Fruit fly (Drosophila melanogaster) whole organism, prepupa: ENCODE measurements around the gene CG13310.
A peak's percentile ranks its signal among the peaks of the same experiment; 100 is the strongest.

Experiments used
- Blimp-1 ChIP-seq: fragments of 200-800 bp; sonication (Bioruptor generic); optimal IDR thresholded peaks from 3 replicates; lab custom pipeline; 2017; ENCODE audit warnings: missing biosample characterization, missing genetic modification characterization, mild to moderate bottlenecking, moderate library complexity, missing genetic modification reagents
- CG10631 ChIP-seq: fragments of 200-800 bp; sonication (Bioruptor generic); optimal IDR thresholded peaks from 2 replicates; lab custom pipeline; 2016; ENCODE audit warnings: missing biosample characterization, missing genetic modification characterization
- CG10669 ChIP-seq: fragments of 200-800 bp; sonication (Bioruptor generic); optimal IDR thresholded peaks from 3 replicates; lab custom pipeline; 2018; ENCODE audit warnings: missing biosample characterization, mild to moderate bottlenecking, missing genetic modification characterization, moderate library complexity
- CG11294 ChIP-seq: fragments of 200-800 bp; sonication (Bioruptor generic); IDR thresholded peaks from 2 replicates; pipeline ENCODE4 v1.3.6; 2022; ENCODE audit warnings: missing biosample characterization, missing genetic modification characterization
- CG11762 ChIP-seq: fragments of 200-800 bp; sonication (Bioruptor generic); optimal IDR thresholded peaks from 3 replicates; lab custom pipeline; 2016; ENCODE audit warnings: missing biosample characterization, missing genetic modification characterization; ENCODE audit not compliant: insufficient read depth
- CG11902 ChIP-seq: fragments of 200-800 bp; sonication (Bioruptor generic); optimal IDR thresholded peaks from 3 replicates; lab custom pipeline; 2016; ENCODE audit warnings: missing biosample characterization, missing genetic modification characterization
- CG15336 ChIP-seq: fragments of 200-800 bp; sonication (Bioruptor generic); IDR thresholded peaks from 2 replicates; pipeline ENCODE4 v1.3.6; 2022; ENCODE audit warnings: missing biosample characterization, missing genetic modification characterization
- CG1621 ChIP-seq: fragments of 200-800 bp; sonication (Bioruptor generic); optimal IDR thresholded peaks from 3 replicates; lab custom pipeline; 2018; ENCODE audit warnings: missing biosample characterization, mild to moderate bottlenecking, missing genetic modification characterization
- CG16779 ChIP-seq: fragments of 200-800 bp; sonication (Bioruptor generic); optimal IDR thresholded peaks from 3 replicates; lab custom pipeline; 2017; ENCODE audit warnings: missing biosample characterization, mild to moderate bottlenecking, missing genetic modification characterization
- CG3032 ChIP-seq: fragments of 200-800 bp; optimal IDR thresholded peaks from 2 replicates; lab custom pipeline; 2019; ENCODE audit warnings: missing biosample characterization, mild to moderate bottlenecking, missing genetic modification characterization, moderate library complexity
- CG31627 ChIP-seq: fragments of 200-800 bp; sonication (Bioruptor generic); optimal IDR thresholded peaks from 3 replicates; lab custom pipeline; 2016; ENCODE audit warnings: missing biosample characterization, missing genetic modification characterization
- CG32006 ChIP-seq: fragments of 200-800 bp; sonication (Bioruptor generic); optimal IDR thresholded peaks from 3 replicates; lab custom pipeline; 2017; ENCODE audit warnings: missing biosample characterization, mild to moderate bottlenecking, missing genetic modification characterization
- CG4318 ChIP-seq: fragments of 200-800 bp; sonication (Bioruptor generic); optimal IDR thresholded peaks from 3 replicates; lab custom pipeline; 2017; ENCODE audit warnings: missing biosample characterization, mild to moderate bottlenecking, missing genetic modification characterization
- CG6163 ChIP-seq: fragments of 200-800 bp; sonication (Bioruptor generic); IDR thresholded peaks from 3 replicates; pipeline ENCODE4 v1.3.6; 2022; ENCODE audit warnings: missing biosample characterization, missing genetic modification characterization
- CG6276 ChIP-seq: fragments of 200-800 bp; sonication (Bioruptor generic); optimal IDR thresholded peaks from 2 replicates; lab custom pipeline; 2017; ENCODE audit warnings: missing biosample characterization, mild to moderate bottlenecking, missing genetic modification characterization
- CG6792 ChIP-seq: fragments of 200-800 bp; sonication (Bioruptor generic); optimal IDR thresholded peaks from 3 replicates; lab custom pipeline; 2016; ENCODE audit warnings: missing biosample characterization, missing genetic modification characterization
- CG6854 ChIP-seq: fragments of 200-800 bp; sonication (Bioruptor generic); optimal IDR thresholded peaks from 2 replicates; lab custom pipeline; 2017; ENCODE audit warnings: missing biosample characterization, mild to moderate bottlenecking, missing genetic modification characterization
- CG8119 ChIP-seq: fragments of 200-800 bp; sonication (Bioruptor generic); IDR thresholded peaks from 3 replicates; pipeline ENCODE4 v1.3.6; 2022; ENCODE audit warnings: missing biosample characterization, missing genetic modification characterization
- CG8632 ChIP-seq: fragments of 200-800 bp; sonication (Bioruptor generic); optimal IDR thresholded peaks from 3 replicates; lab custom pipeline; 2016; ENCODE audit warnings: missing biosample characterization, missing genetic modification characterization
- CG9139 ChIP-seq: fragments of 200-800 bp; sonication (Bioruptor generic); optimal IDR thresholded peaks from 3 replicates; lab custom pipeline; 2017; ENCODE audit warnings: missing biosample characterization, mild to moderate bottlenecking, missing genetic modification characterization
- Eip75B ChIP-seq: fragments of 200-800 bp; sonication (Bioruptor generic); optimal IDR thresholded peaks from 3 replicates; lab custom pipeline; 2016; ENCODE audit warnings: missing biosample characterization, missing genetic modification characterization
- Eip78C ChIP-seq: fragments of 200-800 bp; sonication (Bioruptor generic); peaks from one replicate; lab custom pipeline; 2016; ENCODE audit warnings: missing biosample characterization, missing genetic modification characterization
- Eip93F ChIP-seq: fragments of 200-800 bp; sonication (Bioruptor generic); optimal IDR thresholded peaks from 2 replicates; lab custom pipeline; 2016; ENCODE audit warnings: missing biosample characterization, mild to moderate bottlenecking, missing genetic modification characterization
- Ets96B ChIP-seq: fragments of 200-800 bp; optimal IDR thresholded peaks from 2 replicates; lab custom pipeline; 2019; ENCODE audit warnings: missing biosample characterization, mild to moderate bottlenecking, missing genetic modification characterization, moderate library complexity
- Gug ChIP-seq: fragments of 200-800 bp; sonication (Bioruptor generic); IDR thresholded peaks from 2 replicates; pipeline ENCODE4 v1.3.6; 2022; ENCODE audit warnings: missing biosample characterization, missing genetic modification characterization
- Hr39 ChIP-seq: fragments of 200-800 bp; sonication (Bioruptor generic); optimal IDR thresholded peaks from 2 replicates; lab custom pipeline; 2016; ENCODE audit warnings: missing biosample characterization, missing genetic modification characterization
- Hr4 ChIP-seq: fragments of 200-800 bp; sonication (Bioruptor generic); optimal IDR thresholded peaks from 3 replicates; lab custom pipeline; 2016; ENCODE audit warnings: missing biosample characterization, missing genetic modification characterization
- Lpt ChIP-seq: fragments of 200-800 bp; sonication (Bioruptor generic); optimal IDR thresholded peaks from 3 replicates; lab custom pipeline; 2016; ENCODE audit warnings: missing biosample characterization, missing genetic modification characterization
- Met ChIP-seq: fragments of 200-800 bp; sonication (Bioruptor generic); optimal IDR thresholded peaks from 3 replicates; lab custom pipeline; 2016; ENCODE audit warnings: missing biosample characterization, missing genetic modification characterization
- Smox ChIP-seq: fragments of 200-800 bp; sonication (Bioruptor generic); optimal IDR thresholded peaks from 3 replicates; lab custom pipeline; 2016; ENCODE audit warnings: missing biosample characterization, missing genetic modification characterization
- Sox14 ChIP-seq: fragments of 200-800 bp; sonication (Bioruptor generic); optimal IDR thresholded peaks from 3 replicates; lab custom pipeline; 2016; ENCODE audit warnings: missing biosample characterization, missing genetic modification characterization
- Sox15 ChIP-seq: fragments of 200-800 bp; sonication (Bioruptor generic); optimal IDR thresholded peaks from 3 replicates; lab custom pipeline; 2016; ENCODE audit warnings: missing biosample characterization, missing genetic modification characterization
- achi ChIP-seq: fragments of 200-800 bp; sonication (Bioruptor generic); optimal IDR thresholded peaks from 3 replicates; lab custom pipeline; 2016; ENCODE audit warnings: missing biosample characterization, missing genetic modification characterization
- acj6 ChIP-seq: fragments of 200-800 bp; sonication (Bioruptor generic); optimal IDR thresholded peaks from 3 replicates; lab custom pipeline; 2016; ENCODE audit warnings: missing biosample characterization, missing genetic modification characterization
- cyc ChIP-seq: fragments of 200-800 bp; sonication (Bioruptor generic); optimal IDR thresholded peaks from 3 replicates; lab custom pipeline; 2016; ENCODE audit warnings: missing biosample characterization, missing genetic modification characterization
- dac ChIP-seq: fragments of 200-800 bp; sonication (Bioruptor generic); optimal IDR thresholded peaks from 2 replicates; lab custom pipeline; 2017; ENCODE audit warnings: missing biosample characterization, mild to moderate bottlenecking, missing genetic modification characterization
- dsx ChIP-seq: fragments of 200-800 bp; optimal IDR thresholded peaks from 3 replicates; lab custom pipeline; 2019; ENCODE audit warnings: missing biosample characterization, mild to moderate bottlenecking, missing genetic modification characterization, moderate library complexity; ENCODE audit not compliant: poor library complexity, severe bottlenecking
- esn ChIP-seq: fragments of 200-800 bp; sonication (Bioruptor generic); optimal IDR thresholded peaks from 2 replicates; lab custom pipeline; 2016; ENCODE audit warnings: missing biosample characterization, mild to moderate bottlenecking, missing genetic modification characterization, moderate library complexity
- fkh ChIP-seq: fragments of 200-800 bp; sonication (Bioruptor generic); optimal IDR thresholded peaks from 3 replicates; lab custom pipeline; 2017; ENCODE audit warnings: missing biosample characterization, mild to moderate bottlenecking, missing genetic modification characterization, moderate library complexity
- net ChIP-seq: fragments of 200-800 bp; sonication (Bioruptor generic); optimal IDR thresholded peaks from 3 replicates; lab custom pipeline; 2016; ENCODE audit warnings: missing biosample characterization, missing genetic modification characterization
- salr ChIP-seq, 2 experiments: fragments of 200-800 bp; sonication (Bioruptor generic); optimal IDR thresholded peaks; 3 replicates each; lab custom pipeline; 2016 to 2018; ENCODE audit warnings: missing biosample characterization in 2 of 2, missing genetic modification characterization in 2 of 2, mild to moderate bottlenecking in 1 of 2
- ss ChIP-seq, 2 experiments: fragments of 200-800 bp; sonication (Bioruptor generic); optimal IDR thresholded peaks; 2 replicates in 1 of 2; 3 replicates in 1 of 2; lab custom pipeline; 2017 to 2018; ENCODE audit warnings: mild to moderate bottlenecking in 2 of 2, missing biosample characterization in 2 of 2, missing genetic modification characterization in 2 of 2, moderate library complexity in 1 of 2
- svp ChIP-seq: fragments of 200-800 bp; sonication (Bioruptor generic); peaks from one replicate; lab custom pipeline; 2016; ENCODE audit warnings: missing biosample characterization, missing genetic modification characterization
- topi ChIP-seq: fragments of 200-800 bp; sonication (Bioruptor generic); optimal IDR thresholded peaks from 3 replicates; lab custom pipeline; 2016; ENCODE audit warnings: missing biosample characterization, missing genetic modification characterization

The CG13310 gene

dm6 chr3L:8772998-8773684 lies 27.2 kb downstream of the CG13310 start (continued):
- TF ChIP-seq ss (GFP tag; optimal IDR thresholded peaks at IDR 0.05; lab: Kevin White, UChicago) (peak; percentile 47 to 63), CG31627 (GFP tag; lab: Kevin White, UChicago) (peak; percentile 26), CG4318 (GFP tag; lab: Kevin White, UChicago) (peak; percentile 46), CG11294 (GFP tag; lab: Robert Waterston, UW) (peak; percentile 46; the same call in 1 of the 2 replicates), Blimp-1 (no peak), CG6854 (GFP tag; lab: Kevin White, UChicago) (no peak), CG6276 (GFP tag; lab: Kevin White, UChicago) (peak; percentile 63), CG11762 (GFP tag; lab: Kevin White, UChicago) (peak; percentile 47), CG11902 (GFP tag; lab: Kevin White, UChicago) (peak; percentile 9), esn (peak; percentile 56), CG16779 (tag; lab: Kevin White, UChicago) (no peak), CG3032 (peak; percentile 58)

dm6 chr3L:8770616-8771229 lies 29.6 kb downstream of the CG13310 start:
- TF ChIP-seq fkh (peak; percentile 61), topi (GFP tag; lab: Kevin White, UChicago) (no peak), Eip78C (GFP tag; lab: Kevin White, UChicago) (peak; percentile 9)

dm6 chr3L:8767876-8768275 lies 32.5 kb downstream of the CG13310 start:
- TF ChIP-seq Blimp-1 (peak; percentile 12), Smox (peak; percentile 49), dac (peak; percentile 36), Eip75B (peak; percentile 68), CG1621 (tag; lab: Kevin White, UChicago) (peak; percentile 55), CG8119 (GFP tag; lab: Robert Waterston, UW) (peak; percentile 74), CG9139 (GFP tag; lab: Kevin White, UChicago) (peak; percentile 30), CG11902 (GFP tag; lab: Kevin White, UChicago) (peak; percentile 63), CG6163 (GFP tag; lab: Robert Waterston, UW) (peak; percentile 65), Sox14 (GFP tag; lab: Kevin White, UChicago) (peak; percentile 75), dsx (GFP tag; lab: Kevin White, UChicago) (peak; percentile 47), CG11762 (GFP tag; lab: Kevin White, UChicago) (peak; percentile 67), svp (GFP tag; lab: Kevin White, UChicago) (peak; percentile 80), Lpt (peak; percentile 41), cyc (GFP tag; lab: Kevin White, UChicago) (peak; percentile 56), CG11294 (GFP tag; lab: Robert Waterston, UW) (peak; percentile 24; the same call in 1 of the 2 replicates), CG6792 (GFP tag; lab: Kevin White, UChicago) (peak; percentile 68), Hr39 (peak; percentile 69), fkh (no peak), Gug (GFP tag; lab: Robert Waterston, UW) (peak; percentile 48; the same call in 1 of the 2 replicates), net (peak; percentile 79), CG6854 (GFP tag; lab: Kevin White, UChicago) (no peak), CG10669 (GFP tag; lab: Kevin White, UChicago) (peak; percentile 69), Eip93F (GFP tag; lab: Kevin White, UChicago) (no peak), acj6 (peak; percentile 73), salr (GFP tag; optimal IDR thresholded peaks at IDR 0.05; lab: Kevin White, UChicago) (peak; percentile 17 to 63), CG32006 (GFP tag; lab: Kevin White, UChicago) (peak; percentile 84), CG15336 (GFP tag; lab: Robert Waterston, UW) (peak; percentile 62), Met (GFP tag; lab: Kevin White, UChicago) (peak; percentile 69), Ets96B (tag; lab: Kevin White, UChicago) (peak; percentile 72), CG10631 (peak; percentile 66), Sox15 (GFP tag; lab: Kevin White, UChicago) (peak; percentile 73), Hr4 (peak; percentile 77), esn (peak; percentile 70), CG6276 (GFP tag; lab: Kevin White, UChicago) (peak; percentile 74), CG8632 (GFP tag; lab: Kevin White, UChicago) (peak; percentile 59), achi (GFP tag; lab: Kevin White, UChicago) (peak; percentile 57)
